Fruit fly (Drosophila melanogaster): Measurements from ENCODE around the gene Ugt36A1.

Ugt36A1 gene

dm6 chr2L:3655698-3656105 lies 36.8 kb downstream of the Ugt36A1 start (continued):
- TF ChIP-seq onecut (GFP tag; IDR thresholded peaks at IDR 0.05) (peak; percentile 96), Hsf (GFP tag; optimal IDR thresholded peaks at IDR 0.05) (peak; percentile 98), CG15601 (tag; optimal IDR thresholded peaks at IDR 0.05) (peak; percentile 98), Dbx (GFP tag; IDR thresholded peaks at IDR 0.05) (peak; percentile 98), CG11696 (GFP tag; IDR thresholded peaks at IDR 0.05) (peak; percentile 91), CG30431 (GFP tag; optimal IDR thresholded peaks at IDR 0.05) (peak; percentile 97), E2f1 (GFP tag; IDR thresholded peaks at IDR 0.05) (peak; percentile 98), CG10274 (GFP tag; optimal IDR thresholded peaks at IDR 0.05) (peak; percentile 92), Lpt (GFP tag; optimal IDR thresholded peaks at IDR 0.05) (no peak), Dfd (GFP tag; optimal IDR thresholded peaks at IDR 0.05) (no peak), NC2β (GFP tag; optimal IDR thresholded peaks at IDR 0.05) (peak; percentile 98), CG8290 (GFP tag; optimal IDR thresholded peaks at IDR 0.05) (peak; percentile 97), CG8290 (tag; optimal IDR thresholded peaks at IDR 0.05) (peak; percentile 88 to 99), CG9817 (tag; optimal IDR thresholded peaks at IDR 0.05) (peak; percentile 99), MTF-1 (GFP tag; optimal IDR thresholded peaks at IDR 0.05; ENCODE audit: borderline replicate concordance) (peak; percentile 95), nmo (GFP tag; optimal IDR thresholded peaks at IDR 0.05) (peak; percentile 98), her (GFP tag; optimal IDR thresholded peaks at IDR 0.05) (peak; percentile 97), CG17568 (GFP tag; optimal IDR thresholded peaks at IDR 0.05) (peak; percentile 98), lmd (GFP tag; IDR thresholded peaks at IDR 0.05) (peak; percentile 98), Kr (GFP tag; optimal IDR thresholded peaks at IDR 0.05) (peak; percentile 80), PHDP (tag; optimal IDR thresholded peaks at IDR 0.05) (peak; percentile 99), CG10979 (tag; optimal IDR thresholded peaks at IDR 0.05) (peak; percentile 98), CG18476 (GFP tag; optimal IDR thresholded peaks at IDR 0.05) (peak; percentile 95), caup (GFP tag; optimal IDR thresholded peaks at IDR 0.05; ENCODE audit: severe bottlenecking) (peak; percentile 98), dmrt11E (tag; optimal IDR thresholded peaks at IDR 0.05) (peak; percentile 97), dmrt99B (tag; optimal IDR thresholded peaks at IDR 0.05) (peak; percentile 99), CG12769 (tag; optimal IDR thresholded peaks at IDR 0.05) (peak; percentile 99), cwo (GFP tag; optimal IDR thresholded peaks at IDR 0.05) (peak; percentile 97), odd (GFP tag; optimal IDR thresholded peaks at IDR 0.05) (peak; percentile 98), fu2 (GFP tag; optimal IDR thresholded peaks at IDR 0.05) (peak; percentile 98), CG11504 (tag; optimal IDR thresholded peaks at IDR 0.05) (peak; percentile 97), Mrtf (GFP tag; IDR thresholded peaks at IDR 0.05) (peak; percentile 97), nerfin-2 (GFP tag; IDR thresholded peaks at IDR 0.05; ENCODE audit: partially characterized antibody) (no peak), CG16813 (GFP tag; IDR thresholded peaks at IDR 0.05; ENCODE audit: partially characterized antibody) (no peak), Xrp1 (GFP tag; IDR thresholded peaks at IDR 0.05) (peak; percentile 99), CG1602 (GFP tag; optimal IDR thresholded peaks at IDR 0.05) (peak; percentile 96), toy (GFP tag; IDR thresholded peaks at IDR 0.05) (peak; percentile 92), tx (GFP tag; optimal IDR thresholded peaks at IDR 0.05) (peak; percentile 98), da (GFP tag; optimal IDR thresholded peaks at IDR 0.05) (peak; percentile 92), ssp (GFP tag; IDR thresholded peaks at IDR 0.05) (peak; percentile 89), CG13123 (GFP tag; optimal IDR thresholded peaks at IDR 0.05) (peak; percentile 94), Taf1 (GFP tag; IDR thresholded peaks at IDR 0.05) (peak; percentile 98), CTCF (GFP tag; optimal IDR thresholded peaks at IDR 0.05) (peak; percentile 71), NC2α (GFP tag; optimal IDR thresholded peaks at IDR 0.05) (peak; percentile 96), CG13287 (GFP tag; IDR thresholded peaks at IDR 0.05; ENCODE audit: partially characterized antibody) (peak; percentile 35), Poxn (GFP tag; IDR thresholded peaks at IDR 0.05) (peak; percentile 93), Vsx1 (GFP tag; optimal IDR thresholded peaks at IDR 0.05) (peak; percentile 94), rib (GFP tag; IDR thresholded peaks at IDR 0.05) (peak; percentile 98), CG11085 (GFP tag; IDR thresholded peaks at IDR 0.05) (peak; percentile 96), gfzf (GFP tag; optimal IDR thresholded peaks at IDR 0.05) (peak; percentile 22), CG14441 (GFP tag; IDR thresholded peaks at IDR 0.05) (peak; percentile 97), CG17829 (tag; optimal IDR thresholded peaks at IDR 0.05) (peak; percentile 99)
